Fruit fly (Drosophila melanogaster) whole organism, embryonic: ENCODE results near the gene Tpst.

Source experiments
- Ada2b ChIP-seq: fragments of 200-800 bp; sonication (Bioruptor generic); IDR thresholded peaks from 2 replicates; pipeline ENCODE4 v1.3.6; 2022; ENCODE audit warnings: missing biosample characterization, missing genetic modification characterization
- Atf3 ChIP-seq: fragments of 200-800 bp; sonication (Bioruptor generic); optimal IDR thresholded peaks from 3 replicates; lab custom pipeline; 2016; ENCODE audit warnings: missing biosample characterization, missing genetic modification characterization
- Awh ChIP-seq: fragments of 200-800 bp; sonication (Bioruptor generic); IDR thresholded peaks from 2 replicates; pipeline ENCODE4, ENCODE4 v1.3.6; 2022; ENCODE audit warnings: missing biosample characterization, missing genetic modification characterization
- CG10274 ChIP-seq: fragments of 200-800 bp; sonication (Bioruptor generic); optimal IDR thresholded peaks from 3 replicates; lab custom pipeline; 2017; ENCODE audit warnings: missing biosample characterization, mild to moderate bottlenecking, missing genetic modification characterization
- CG10543 ChIP-seq: fragments of 200-800 bp; sonication (Bioruptor generic); optimal IDR thresholded peaks from 3 replicates; lab custom pipeline; 2017; ENCODE audit warnings: missing biosample characterization, mild to moderate bottlenecking, missing genetic modification characterization, moderate library complexity
- CG11085 ChIP-seq: fragments of 200-800 bp; sonication (Bioruptor generic); IDR thresholded peaks from 2 replicates; pipeline ENCODE4 v1.3.6; 2022; ENCODE audit warnings: missing biosample characterization, missing genetic modification characterization
- CG12942 ChIP-seq: fragments of 200-800 bp; sonication (Bioruptor generic); optimal IDR thresholded peaks from 3 replicates; lab custom pipeline; 2016; ENCODE audit warnings: missing biosample characterization, missing genetic modification characterization
- CG13296 ChIP-seq: fragments of 200-800 bp; sonication (Bioruptor generic); optimal IDR thresholded peaks from 3 replicates; lab custom pipeline; 2018; ENCODE audit warnings: missing biosample characterization, mild to moderate bottlenecking, missing genetic modification characterization
- CG15696 ChIP-seq: fragments of 200-800 bp; sonication (Bioruptor generic); optimal IDR thresholded peaks from 2 replicates; lab custom pipeline; 2019; ENCODE audit warnings: missing biosample characterization, mild to moderate bottlenecking, missing genetic modification characterization, moderate library complexity
- CG4730 ChIP-seq: fragments of 200-800 bp; sonication (Bioruptor generic); IDR thresholded peaks from 2 replicates; pipeline ENCODE4 v1.3.6; 2022; ENCODE audit warnings: missing biosample characterization, missing genetic modification characterization
- CG4854 ChIP-seq: fragments of 200-800 bp; sonication (Bioruptor generic); optimal IDR thresholded peaks from 2 replicates; lab custom pipeline; 2016; ENCODE audit warnings: missing biosample characterization, missing genetic modification characterization, inconsistent platforms
- CG6175 ChIP-seq: fragments of 200-800 bp; sonication (Bioruptor generic); IDR thresholded peaks from 3 replicates; pipeline ENCODE4 v1.3.6; 2022; ENCODE audit warnings: missing biosample characterization, missing genetic modification characterization
- CG6683 ChIP-seq: fragments of 200-800 bp; sonication (Bioruptor generic); optimal IDR thresholded peaks from 2 replicates; lab custom pipeline; 2017; ENCODE audit warnings: missing biosample characterization, mild to moderate bottlenecking, missing genetic modification characterization, missing genetic modification reagents
- CG7987 ChIP-seq: fragments of 200-800 bp; sonication (Bioruptor generic); optimal IDR thresholded peaks from 2 replicates; lab custom pipeline; 2018; ENCODE audit warnings: missing biosample characterization, mild to moderate bottlenecking, missing genetic modification characterization, moderate library complexity
- CG8924 ChIP-seq: fragments of 200-800 bp; optimal IDR thresholded peaks from 3 replicates; lab custom pipeline; 2019; ENCODE audit warnings: missing biosample characterization, mild to moderate bottlenecking, missing genetic modification characterization, moderate library complexity
- Fer1 ChIP-seq: fragments of 200-800 bp; sonication (Bioruptor generic); optimal IDR thresholded peaks from 2 replicates; lab custom pipeline; 2017; ENCODE audit warnings: missing biosample characterization, mild to moderate bottlenecking, missing genetic modification characterization
- Nf-YB ChIP-seq: fragments of 200-800 bp; sonication (Bioruptor generic); optimal IDR thresholded peaks from 3 replicates; lab custom pipeline; 2019; ENCODE audit warnings: missing biosample characterization, mild to moderate bottlenecking, missing genetic modification characterization, moderate library complexity
- Rfx ChIP-seq: fragments of 200-800 bp; sonication (Bioruptor generic); IDR thresholded peaks from 2 replicates; pipeline ENCODE4 v1.3.6; 2022; ENCODE audit warnings: missing biosample characterization, missing genetic modification characterization
- Sox100B ChIP-seq: fragments of 200-800 bp; sonication (Bioruptor generic); optimal IDR thresholded peaks from 3 replicates; lab custom pipeline; 2018; ENCODE audit warnings: missing biosample characterization, mild to moderate bottlenecking, missing genetic modification characterization
- Xrp1 ChIP-seq: fragments of 200-800 bp; sonication (Bioruptor generic); IDR thresholded peaks from 2 replicates; pipeline ENCODE4 v1.3.6; 2022; ENCODE audit warnings: missing biosample characterization, missing genetic modification characterization
- caup ChIP-seq: fragments of 200-800 bp; sonication (Bioruptor generic); optimal IDR thresholded peaks from 3 replicates; lab custom pipeline; 2017; ENCODE audit warnings: missing biosample characterization, mild to moderate bottlenecking, missing genetic modification characterization, moderate library complexity; ENCODE audit not compliant: severe bottlenecking
- cg ChIP-seq: fragments of 200-800 bp; sonication (Bioruptor generic); optimal IDR thresholded peaks from 3 replicates; lab custom pipeline; 2019; ENCODE audit warnings: missing biosample characterization, mild to moderate bottlenecking, missing genetic modification characterization, moderate library complexity
- chinmo ChIP-seq: fragments of 200-800 bp; sonication (Bioruptor generic); IDR thresholded peaks from 4 replicates; pipeline ENCODE4 v1.3.6; 2022; ENCODE audit warnings: missing biosample characterization, missing genetic modification characterization; ENCODE audit not compliant: partially characterized antibody
- corto ChIP-seq: fragments of 200-800 bp; sonication (Bioruptor generic); optimal IDR thresholded peaks from 2 replicates; lab custom pipeline; 2016; ENCODE audit warnings: missing biosample characterization, mild to moderate bottlenecking, missing genetic modification characterization, moderate library complexity
- cwo ChIP-seq: fragments of 200-800 bp; sonication (Bioruptor generic); optimal IDR thresholded peaks from 3 replicates; lab custom pipeline; 2017; ENCODE audit warnings: missing biosample characterization, missing genetic modification characterization, mild to moderate bottlenecking, moderate library complexity, missing genetic modification reagents
- esg ChIP-seq: fragments of 200-800 bp; sonication (Bioruptor generic); conservative IDR thresholded peaks from 2 replicates; pipeline ENCODE4 v1.3.6; 2022; ENCODE audit warnings: missing biosample characterization, missing genetic modification characterization
- maf-S ChIP-seq: fragments of 200-800 bp; sonication (Bioruptor generic); optimal IDR thresholded peaks from 2 replicates; lab custom pipeline; 2016; ENCODE audit warnings: missing biosample characterization, missing genetic modification characterization
- nerfin-1 ChIP-seq: fragments of 200-800 bp; sonication (Bioruptor generic); optimal IDR thresholded peaks from 3 replicates; lab custom pipeline; 2019; ENCODE audit warnings: missing biosample characterization, mild to moderate bottlenecking, missing genetic modification characterization, moderate library complexity
- nmo ChIP-seq: fragments of 200-800 bp; sonication (Bioruptor generic); optimal IDR thresholded peaks from 2 replicates; lab custom pipeline; 2018; ENCODE audit warnings: missing biosample characterization, mild to moderate bottlenecking, missing genetic modification characterization, moderate library complexity
- nom ChIP-seq: fragments of 200-800 bp; sonication (Bioruptor generic); optimal IDR thresholded peaks from 2 replicates; lab custom pipeline; 2017; ENCODE audit warnings: missing biosample characterization, missing genetic modification characterization, mild to moderate bottlenecking, moderate library complexity, missing genetic modification reagents
- odd ChIP-seq: fragments of 200-800 bp; sonication (Bioruptor generic); optimal IDR thresholded peaks from 2 replicates; lab custom pipeline; 2017; ENCODE audit warnings: missing biosample characterization, mild to moderate bottlenecking, missing genetic modification characterization
- onecut ChIP-seq: fragments of 200-800 bp; sonication (Bioruptor generic); IDR thresholded peaks from 2 replicates; pipeline ENCODE4 v1.3.6; 2022; ENCODE audit warnings: missing biosample characterization, missing genetic modification characterization
- pfk ChIP-seq: fragments of 200-800 bp; sonication (Bioruptor generic); optimal IDR thresholded peaks from 2 replicates; lab custom pipeline; 2018; ENCODE audit warnings: missing biosample characterization, mild to moderate bottlenecking, missing genetic modification characterization, moderate library complexity
- sens-2 ChIP-seq: fragments of 200-800 bp; sonication (Bioruptor generic); IDR thresholded peaks from 2 replicates; pipeline ENCODE4 v1.3.6; 2022; ENCODE audit warnings: missing biosample characterization, missing genetic modification characterization
- so ChIP-seq: fragments of 200-800 bp; sonication (Bioruptor generic); IDR thresholded peaks from 3 replicates; pipeline ENCODE4 v1.3.6; 2022; ENCODE audit warnings: missing biosample characterization, missing genetic modification characterization
- z ChIP-seq: fragments of 200-800 bp; sonication (Bioruptor generic); IDR thresholded peaks from 3 replicates; pipeline ENCODE4 v1.3.6; 2022; ENCODE audit warnings: missing biosample characterization, missing genetic modification characterization

Gene Tpst

DNA sequence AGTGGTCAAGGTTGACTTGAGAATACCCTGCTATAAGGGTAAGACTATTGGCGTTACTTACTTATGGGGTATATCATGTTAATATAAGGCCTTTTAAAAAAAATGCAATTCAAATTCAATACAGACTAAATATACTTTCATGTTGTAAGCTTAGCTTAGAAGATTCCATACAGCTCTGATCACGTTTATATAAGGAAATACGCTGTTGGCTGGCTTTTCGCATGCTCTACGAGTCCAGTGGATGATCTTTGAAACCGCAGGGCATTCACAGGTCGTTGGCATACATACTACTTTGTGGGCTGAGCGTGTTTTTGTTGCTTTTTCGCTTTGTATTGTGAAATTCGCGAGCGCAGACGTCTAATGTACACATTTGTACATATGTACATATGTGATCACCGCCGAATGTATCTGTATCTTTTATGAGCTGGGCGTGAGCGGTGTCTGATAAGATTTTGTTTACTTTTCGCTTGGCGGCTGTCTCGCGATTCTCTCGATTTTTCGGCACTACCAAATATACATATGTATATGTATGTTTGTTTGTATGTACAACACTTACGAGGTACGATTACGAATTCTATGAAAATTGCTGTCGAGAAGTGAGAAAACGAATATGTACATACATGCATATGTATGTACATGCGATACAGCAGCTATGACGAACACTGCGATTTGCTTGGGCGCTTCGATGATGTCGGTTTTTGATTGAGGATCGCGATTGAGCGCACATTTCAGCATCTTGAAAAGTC, 70.8 kb downstream of the Tpst start (continued):
- TF ChIP-seq Sox100B (GFP tag; lab: Kevin White, UChicago) (peak; percentile 44), CG10543 (GFP tag; lab: Kevin White, UChicago) (peak; percentile 89), CG10274 (GFP tag; lab: Kevin White, UChicago) (peak; percentile 91), Ada2b (GFP tag; lab: Robert Waterston, UW) (no peak), nmo (peak; percentile 19), CG12942 (GFP tag; lab: Kevin White, UChicago) (peak; percentile 20), Atf3 (GFP tag; lab: Kevin White, UChicago) (peak; percentile 25), pfk (peak; percentile 66), chinmo (GFP tag; lab: Robert Waterston, UW) (no peak), CG6175 (no peak), caup (GFP tag; lab: Kevin White, UChicago) (peak; percentile 71), onecut (GFP tag; lab: Robert Waterston, UW) (peak; percentile 39; the same call in 1 of the 2 replicates), Rfx (peak; percentile 59; the same call in 1 of the 2 replicates), CG13296 (GFP tag; lab: Kevin White, UChicago) (peak; percentile 80), cg (GFP tag; lab: Kevin White, UChicago) (peak; percentile 36), Awh (GFP tag; lab: Robert Waterston, UW) (peak; percentile 61; the same call in 1 of the 2 replicates), odd (GFP tag; lab: Kevin White, UChicago) (peak; percentile 51), CG11085 (GFP tag; lab: Robert Waterston, UW) (0 out of 2 replicates have a peak, but pooled peaks have one; percentile 31), nerfin-1 (tag; lab: Kevin White, UChicago) (peak; percentile 4), sens-2 (GFP tag; lab: Robert Waterston, UW) (no peak), z (GFP tag; lab: Robert Waterston, UW) (peak; percentile 61; the same call in 1 of the 3 replicates), CG6683 (GFP tag; lab: Kevin White, UChicago) (peak; percentile 35), CG4730 (GFP tag; lab: Robert Waterston, UW) (0 out of 2 replicates have a peak, but pooled peaks have one; percentile 16), maf-S (peak; percentile 17)
- TF ChIP-seq, all 482 proteins: peak for 218

DNA sequence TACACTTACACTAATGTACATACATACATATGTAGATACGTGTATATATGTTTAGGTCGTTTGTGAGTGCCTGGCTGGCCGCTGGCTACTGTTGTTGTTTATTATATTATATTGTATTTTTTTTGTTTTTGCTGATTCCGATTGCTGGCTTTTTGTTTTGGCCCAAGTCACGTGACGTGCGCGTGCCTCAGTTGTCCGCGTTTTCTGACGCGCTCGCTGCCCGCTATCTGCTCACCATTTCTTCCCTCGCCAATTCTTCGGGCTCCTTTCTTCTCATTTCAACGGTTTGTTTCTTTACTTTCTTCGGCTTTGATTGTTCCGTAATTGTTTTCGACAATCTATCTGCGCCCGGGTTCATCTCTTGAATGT, 71.4 kb downstream of the Tpst start:
- TF ChIP-seq CG15696 (tag; lab: Kevin White, UChicago) (no peak), corto (GFP tag; lab: Kevin White, UChicago) (peak; percentile 5), CG8924 (tag; lab: Kevin White, UChicago) (no peak), Xrp1 (GFP tag; lab: Robert Waterston, UW) (no peak), Nf-YB (GFP tag; lab: Kevin White, UChicago) (no peak), cwo (GFP tag; lab: Kevin White, UChicago) (peak; percentile 87), nom (no peak), esg (GFP tag; lab: Robert Waterston, UW) (no peak), Fer1 (GFP tag; lab: Kevin White, UChicago) (no peak), so (GFP tag; lab: Robert Waterston, UW) (no peak), CG7987 (GFP tag; lab: Kevin White, UChicago) (peak; percentile 57), CG4854 (GFP tag; lab: Kevin White, UChicago) (no peak)
- TF ChIP-seq, all 482 proteins: peak for 3
